Worm (Caenorhabditis elegans) whole organism, L4 larva: ENCODE results near the gene sru-1.

ENCODE experiments used
- F44E2.7 ChIP-seq: fragments of 200-800 bp; sonication (Bioruptor generic); IDR thresholded peaks from 2 replicates; pipeline ENCODE4 v2.1.2; 2022; ENCODE audit warnings: missing genetic modification characterization, missing compliant biosample characterization
- Y75B8A.6 ChIP-seq: fragments of 200-800 bp; sonication (Bioruptor generic); IDR thresholded peaks from 2 replicates; pipeline ENCODE4 v1.3.6; 2022; ENCODE audit warnings: missing genetic modification reagents, missing genetic modification characterization, missing compliant biosample characterization
- ZK546.5 ChIP-seq, 2 experiments: sonication (generic microtip); optimal IDR thresholded peaks; 2 replicates each; lab custom pipeline; 2017; ENCODE audit warnings: missing biosample characterization in 2 of 2, missing genetic modification characterization in 2 of 2
- aly-2 ChIP-seq: sonication (generic microtip); optimal IDR thresholded peaks from 2 replicates; lab custom pipeline; 2018; ENCODE audit warnings: missing biosample characterization, missing genetic modification characterization
- ama-1 ChIP-seq: fragments of 150-350 bp; optimal IDR thresholded peaks from 2 replicates; lab custom pipeline; 2014; ENCODE audit warnings: inconsistent platforms, mixed read lengths
- ceh-32 ChIP-seq: sonication (generic microtip); optimal IDR thresholded peaks from 2 replicates; lab custom pipeline; 2016; ENCODE audit warnings: mild to moderate bottlenecking, missing genetic modification characterization, missing compliant biosample characterization; ENCODE audit not compliant: poor library complexity
- ceh-44 ChIP-seq: fragments of 200-800 bp; sonication (Bioruptor generic); IDR thresholded peaks from 2 replicates; pipeline ENCODE4 v1.3.6; 2022; ENCODE audit warnings: missing genetic modification reagents, missing genetic modification characterization, missing compliant biosample characterization
- ceh-62 ChIP-seq: sonication (generic microtip); optimal IDR thresholded peaks from 2 replicates; lab custom pipeline; 2017; ENCODE audit warnings: missing biosample characterization, missing genetic modification characterization
- ceh-82 ChIP-seq: sonication (generic microtip); optimal IDR thresholded peaks from 2 replicates; lab custom pipeline; 2017; ENCODE audit warnings: missing biosample characterization, missing genetic modification characterization
- cey-2 ChIP-seq: sonication (generic microtip); optimal IDR thresholded peaks from 3 replicates; lab custom pipeline; 2017; ENCODE audit warnings: missing genetic modification characterization, mild to moderate bottlenecking, missing compliant biosample characterization, antibody characterized with exemption, borderline replicate concordance; ENCODE audit not compliant: insufficient read depth
- daf-12 ChIP-seq: fragments of 150-350 bp; optimal IDR thresholded peaks from 2 replicates; lab custom pipeline; 2014; ENCODE audit warnings: missing biosample characterization, missing genetic modification reagents, missing genetic modification characterization
- daf-16 ChIP-seq, 3 experiments: sonication (generic microtip); optimal IDR thresholded peaks; 2 replicates each; lab custom pipeline; 2016 to 2017; ENCODE audit warnings: missing genetic modification characterization in 3 of 3, missing genetic modification reagents in 3 of 3, mild to moderate bottlenecking in 2 of 3, missing compliant biosample characterization in 2 of 3, missing biosample characterization in 1 of 3, moderate library complexity in 1 of 3
- daf-19 ChIP-seq: fragments of 200-800 bp; sonication (Bioruptor generic); conservative IDR thresholded peaks from 2 replicates; pipeline ENCODE4 v1.3.6; 2022; ENCODE audit warnings: missing genetic modification characterization, missing compliant biosample characterization
- dmd-6 ChIP-seq: fragments of 200-800 bp; sonication (Bioruptor generic); IDR thresholded peaks from 2 replicates; pipeline ENCODE4 v1.3.6; 2022; ENCODE audit warnings: missing genetic modification reagents, missing genetic modification characterization, missing compliant biosample characterization
- dmd-9 ChIP-seq: fragments of 200-800 bp; sonication (Bioruptor generic); IDR thresholded peaks from 2 replicates; pipeline ENCODE4 v1.3.6; 2022; ENCODE audit warnings: missing genetic modification reagents, missing genetic modification characterization, missing compliant biosample characterization
- dpl-1 ChIP-seq: fragments of 150-350 bp; optimal IDR thresholded peaks from 2 replicates; lab custom pipeline; 2014; ENCODE audit warnings: missing biosample characterization, missing genetic modification reagents, missing genetic modification characterization
- duxl-1 ChIP-seq: sonication (generic microtip); optimal IDR thresholded peaks from 2 replicates; lab custom pipeline; 2016; ENCODE audit warnings: mild to moderate bottlenecking, missing genetic modification characterization, moderate library complexity, missing compliant biosample characterization; ENCODE audit not compliant: poor library complexity
- gei-8 ChIP-seq: fragments of 200-800 bp; sonication (Bioruptor generic); optimal IDR thresholded peaks from 2 replicates; lab custom pipeline; 2018; ENCODE audit warnings: mild to moderate bottlenecking, missing genetic modification characterization, missing compliant biosample characterization
- hif-1 ChIP-seq, 2 experiments: sonication (generic microtip); optimal IDR thresholded peaks; 2 replicates each; lab custom pipeline; 2016 to 2017; ENCODE audit warnings: missing compliant biosample characterization in 2 of 2, missing genetic modification characterization in 2 of 2, missing genetic modification reagents in 2 of 2, missing genotype in 2 of 2, mild to moderate bottlenecking in 1 of 2
- hlh-30 ChIP-seq: sonication (generic microtip); optimal IDR thresholded peaks from 2 replicates; lab custom pipeline; 2017; ENCODE audit warnings: antibody characterized with exemption, mild to moderate bottlenecking, missing genetic modification characterization, missing compliant biosample characterization; ENCODE audit not compliant: insufficient read depth
- hmg-1.1 ChIP-seq: fragments of 200-800 bp; sonication (Bioruptor generic); IDR thresholded peaks from 2 replicates; pipeline ENCODE4 v1.3.6; 2022; ENCODE audit warnings: missing genetic modification reagents, missing genetic modification characterization, missing compliant biosample characterization
- jun-1 ChIP-seq: fragments of 150-350 bp; optimal IDR thresholded peaks from 2 replicates; lab custom pipeline; 2014; ENCODE audit warnings: missing biosample characterization, missing genetic modification reagents, missing genetic modification characterization
- lim-7 ChIP-seq: fragments of 200-800 bp; sonication (Bioruptor generic); IDR thresholded peaks from 2 replicates; pipeline ENCODE4 v1.3.6; 2022; ENCODE audit warnings: missing genetic modification characterization, missing compliant biosample characterization
- lin-29 ChIP-seq: fragments of 200-800 bp; sonication (Bioruptor generic); IDR thresholded peaks from 2 replicates; pipeline ENCODE4 v1.3.6; 2022; ENCODE audit warnings: missing genetic modification reagents, missing genetic modification characterization, missing compliant biosample characterization
- lir-3 ChIP-seq: sonication (generic microtip); optimal IDR thresholded peaks from 2 replicates; lab custom pipeline; 2016; ENCODE audit warnings: mild to moderate bottlenecking, missing genetic modification characterization, missing compliant biosample characterization
- mdl-1 ChIP-seq, 2 experiments: fragments of 150-350 bp in 1 of 2; sonication (generic microtip) in 1 of 2; optimal IDR thresholded peaks; 2 replicates each; lab custom pipeline; 2014 to 2017; ENCODE audit warnings: missing biosample characterization in 2 of 2, missing genetic modification characterization in 2 of 2
- mdt-29 ChIP-seq: fragments of 200-800 bp; sonication (Bioruptor generic); IDR thresholded peaks from 2 replicates; pipeline ENCODE4 v1.3.6; 2022; ENCODE audit warnings: missing genetic modification reagents, missing genetic modification characterization, missing compliant biosample characterization
- mes-2 ChIP-seq: sonication (generic microtip); optimal IDR thresholded peaks from 2 replicates; lab custom pipeline; 2016; ENCODE audit warnings: missing genotype, mild to moderate bottlenecking, missing genetic modification characterization, missing compliant biosample characterization; ENCODE audit not compliant: poor library complexity, severe bottlenecking
- mxl-3 ChIP-seq: fragments of 200-800 bp; sonication (Bioruptor generic); optimal IDR thresholded peaks from 2 replicates; lab custom pipeline; 2018; ENCODE audit warnings: mild to moderate bottlenecking, missing genetic modification characterization, missing compliant biosample characterization
- nhr-102 ChIP-seq: sonication (generic microtip); optimal IDR thresholded peaks from 2 replicates; lab custom pipeline; 2016; ENCODE audit warnings: mild to moderate bottlenecking, missing genetic modification characterization, moderate library complexity, missing compliant biosample characterization
- nhr-11 ChIP-seq: fragments of 150-350 bp; optimal IDR thresholded peaks from 2 replicates; lab custom pipeline; 2014; ENCODE audit warnings: missing biosample characterization, missing genetic modification characterization
- nhr-111 ChIP-seq: fragments of 200-800 bp; sonication (Bioruptor generic); optimal IDR thresholded peaks from 2 replicates; lab custom pipeline; 2018; ENCODE audit warnings: mild to moderate bottlenecking, missing genetic modification characterization, missing compliant biosample characterization
- nhr-28 ChIP-seq: fragments of 150-350 bp; optimal IDR thresholded peaks from 2 replicates; lab custom pipeline; 2014; ENCODE audit warnings: missing biosample characterization, missing genetic modification characterization
- nhr-42 ChIP-seq: fragments of 200-800 bp; sonication (Bioruptor generic); IDR thresholded peaks from 2 replicates; pipeline ENCODE4 v1.3.6; 2022; ENCODE audit warnings: missing genetic modification characterization, missing compliant biosample characterization
- nhr-48 ChIP-seq: sonication (generic microtip); optimal IDR thresholded peaks from 2 replicates; lab custom pipeline; 2016; ENCODE audit warnings: mild to moderate bottlenecking, missing genetic modification characterization, missing compliant biosample characterization
- nhr-76 ChIP-seq: fragments of 150-350 bp; optimal IDR thresholded peaks from 2 replicates; lab custom pipeline; 2014; ENCODE audit warnings: missing biosample characterization, missing genetic modification characterization
- nhr-77 ChIP-seq: fragments of 150-350 bp; optimal IDR thresholded peaks from 2 replicates; lab custom pipeline; 2014; ENCODE audit warnings: missing biosample characterization, missing genetic modification characterization
- pha-4 ChIP-seq, 2 experiments: fragments of 150-350 bp in 1 of 2; fragments of 200-800 bp in 1 of 2; sonication (Bioruptor generic) in 1 of 2; IDR thresholded peaks in 1 of 2; optimal IDR thresholded peaks in 1 of 2; 2 replicates each; pipeline versions ENCODE4 v1.3.6 to Lab custom; 2014 to 2022; ENCODE audit warnings: missing genetic modification characterization in 2 of 2, missing genetic modification reagents in 2 of 2, missing biosample characterization in 1 of 2, missing compliant biosample characterization in 1 of 2
- pqm-1 ChIP-seq: sonication (generic microtip); optimal IDR thresholded peaks from 2 replicates; lab custom pipeline; 2017; ENCODE audit warnings: missing biosample characterization, missing genetic modification characterization
- rbr-2 ChIP-seq: sonication (generic microtip); optimal IDR thresholded peaks from 2 replicates; lab custom pipeline; 2016; ENCODE audit warnings: missing genotype, missing genetic modification characterization, missing compliant biosample characterization
- sdz-12 ChIP-seq: fragments of 200-800 bp; sonication (Bioruptor generic); optimal IDR thresholded peaks from 2 replicates; lab custom pipeline; 2018; ENCODE audit warnings: mild to moderate bottlenecking, missing genetic modification characterization, missing compliant biosample characterization
- snpc-4 ChIP-seq: fragments of 150-350 bp; optimal IDR thresholded peaks from 2 replicates; lab custom pipeline; 2014; ENCODE audit warnings: missing biosample characterization, missing genetic modification characterization
- spr-1 ChIP-seq: sonication (generic microtip); optimal IDR thresholded peaks from 2 replicates; lab custom pipeline; 2016; ENCODE audit warnings: mild to moderate bottlenecking, missing genetic modification characterization, missing compliant biosample characterization
- spr-3 ChIP-seq: fragments of 200-800 bp; sonication (Bioruptor generic); optimal IDR thresholded peaks from 2 replicates; lab custom pipeline; 2018; ENCODE audit warnings: mild to moderate bottlenecking, missing genetic modification characterization, missing compliant biosample characterization
- tag-97 ChIP-seq: fragments of 200-800 bp; sonication (Bioruptor generic); IDR thresholded peaks from 2 replicates; pipeline ENCODE4 v1.3.6; 2022; ENCODE audit warnings: missing genetic modification characterization, missing compliant biosample characterization
- vab-7 ChIP-seq: fragments of 200-800 bp; sonication (Bioruptor generic); IDR thresholded peaks from 2 replicates; pipeline ENCODE4 v1.3.6; 2022; ENCODE audit warnings: missing genetic modification reagents, missing genetic modification characterization, missing compliant biosample characterization
- zfp-3 ChIP-seq: fragments of 200-800 bp; sonication (Bioruptor generic); conservative IDR thresholded peaks from 2 replicates; pipeline ENCODE4 v1.3.6; 2022; ENCODE audit warnings: missing genetic modification reagents, missing genetic modification characterization, missing compliant biosample characterization
- zip-11 ChIP-seq: fragments of 200-800 bp; sonication (Bioruptor generic); IDR thresholded peaks from 2 replicates; pipeline ENCODE4 v1.3.6; 2022; ENCODE audit warnings: missing genetic modification characterization, missing compliant biosample characterization
- zip-2 ChIP-seq: fragments of 150-350 bp; optimal IDR thresholded peaks from 2 replicates; lab custom pipeline; 2014; ENCODE audit warnings: missing biosample characterization, missing genetic modification characterization
- ztf-7 ChIP-seq: fragments of 150-350 bp; optimal IDR thresholded peaks from 2 replicates; lab custom pipeline; 2014; ENCODE audit warnings: missing biosample characterization, missing genetic modification characterization

Gene sru-1

DNA sequence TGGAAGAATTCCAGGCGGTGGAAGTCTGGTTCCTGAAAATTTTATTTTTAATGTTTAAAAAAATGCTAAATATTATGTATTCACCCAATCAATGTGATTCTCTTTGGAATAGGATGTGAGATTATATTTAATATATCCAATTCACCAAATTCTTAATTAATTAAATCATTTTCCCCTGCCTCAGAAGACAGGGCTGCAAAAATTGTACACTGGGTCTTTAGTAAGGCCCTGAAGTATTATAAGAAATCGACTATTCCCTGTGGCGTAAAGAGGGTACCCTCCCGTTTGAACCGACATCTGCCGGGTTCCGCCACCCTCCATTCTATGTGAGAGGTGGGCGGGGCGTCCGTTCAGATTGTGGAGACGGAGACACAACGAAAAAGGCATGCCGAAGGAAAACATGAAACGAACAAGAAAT lies 22.8 kb downstream of the sru-1 start (continued):
- TF ChIP-seq lim-7 (GFP tag; lab: Robert Waterston, UW): 0 out of 2 replicates have a peak, but pooled peaks have one; percentile 26
- peak; percentile 62 for TF ChIP-seq duxl-1 (tag; lab: Kevin White, UChicago)
- no peak for TF ChIP-seq cey-2 (tag; lab: Kevin White, UChicago)
- peak; percentile 46 for TF ChIP-seq dmd-6
- TF ChIP-seq daf-12: no peak
- TF ChIP-seq nhr-77 (tag; lab: Kevin White, UChicago): no peak
- TF ChIP-seq nhr-11 (tag; lab: Kevin White, UChicago): no peak
- TF ChIP-seq lin-29: no peak
- TF ChIP-seq mes-2: peak; percentile 90
- TF ChIP-seq tag-97 (GFP tag; lab: Robert Waterston, UW): no peak
- peak; percentile 27 for TF ChIP-seq spr-1
- TF ChIP-seq F44E2.7 (GFP tag; lab: Robert Waterston, UW): no peak
- peak; percentile 5 to 13 for TF ChIP-seq daf-16 (GFP tag; optimal IDR thresholded peaks at IDR 0.05; lab: Kevin White, UChicago)
- TF ChIP-seq daf-16 (tag; optimal IDR thresholded peaks at IDR 0.05; lab: Kevin White, UChicago): peak; percentile 25
- no peak for TF ChIP-seq nhr-76 (tag; lab: Kevin White, UChicago)
- TF ChIP-seq pqm-1 (tag; lab: Kevin White, UChicago): no peak
- TF ChIP-seq nhr-111: no peak
- TF ChIP-seq ceh-82: no peak
- TF ChIP-seq dpl-1 (GFP tag; lab: Kevin White, UChicago): peak; percentile 41
- TF ChIP-seq zip-2 (tag; lab: Kevin White, UChicago): peak; percentile 39
- no peak for TF ChIP-seq Y75B8A.6 (GFP tag; lab: Robert Waterston, UW)
- TF ChIP-seq ama-1 (lab: Kevin White, UChicago): peak; percentile 52
- no peak for TF ChIP-seq aly-2
- peak; percentile 74 for TF ChIP-seq rbr-2
- TF ChIP-seq daf-19 (GFP tag; lab: Robert Waterston, UW): no peak; the same call in 1 of the 2 replicates
- TF ChIP-seq snpc-4 (tag; lab: Kevin White, UChicago): peak; percentile 95
- TF ChIP-seq ceh-62 (tag; lab: Kevin White, UChicago): no peak
- TF ChIP-seq mdt-29 (GFP tag; lab: Robert Waterston, UW): 0 out of 2 replicates have a peak, but pooled peaks have one; percentile 28
- TF ChIP-seq hif-1 (tag; optimal IDR thresholded peaks at IDR 0.05; lab: Kevin White, UChicago): peak in 1 of 2 experiments; percentile 48
- TF ChIP-seq jun-1 (tag; lab: Kevin White, UChicago): peak; percentile 1
- TF ChIP-seq nhr-28 (tag; lab: Kevin White, UChicago): no peak
- no peak for TF ChIP-seq gei-8 (GFP tag; lab: Kevin White, UChicago)
- peak; percentile 19 for TF ChIP-seq ztf-7
- TF ChIP-seq ceh-32 (tag; lab: Kevin White, UChicago): peak; percentile 46
- TF ChIP-seq ceh-44 (GFP tag; lab: Robert Waterston, UW): no peak
- TF ChIP-seq zfp-3: no peak
- peak; percentile 59 for TF ChIP-seq spr-3 (GFP tag; lab: Kevin White, UChicago)
- peak; percentile 66 for TF ChIP-seq hlh-30 (tag; lab: Kevin White, UChicago)
- TF ChIP-seq mdl-1 (tag; optimal IDR thresholded peaks at IDR 0.05; lab: Kevin White, UChicago): peak in 1 of 2 experiments; percentile 71
- TF ChIP-seq nhr-42 (GFP tag; lab: Robert Waterston, UW): no peak
- peak; percentile 74 for TF ChIP-seq nhr-48 (tag; lab: Kevin White, UChicago)
- TF ChIP-seq dmd-9 (GFP tag; lab: Robert Waterston, UW): no peak
- peak; percentile 75 for TF ChIP-seq sdz-12 (GFP tag; lab: Kevin White, UChicago)
- peak; percentile 67 for TF ChIP-seq nhr-102 (tag; lab: Kevin White, UChicago)
- TF ChIP-seq ZK546.5 (tag; optimal IDR thresholded peaks at IDR 0.05; lab: Kevin White, UChicago): no peak
- no peak for TF ChIP-seq zip-11 (GFP tag; lab: Robert Waterston, UW)
- TF ChIP-seq lir-3 (tag; lab: Kevin White, UChicago): no peak
- peak; percentile 62 for TF ChIP-seq hmg-1.1 (GFP tag; lab: Robert Waterston, UW)
- peak; percentile 56; the same call in 1 of the 2 replicates for TF ChIP-seq pha-4 (GFP tag; IDR thresholded peaks at IDR 0.05; lab: Robert Waterston, UW)
- no peak for TF ChIP-seq pha-4 (tag; optimal IDR thresholded peaks at IDR 0.05; lab: Kevin White, UChicago)
- TF ChIP-seq mxl-3: no peak
- TF ChIP-seq vab-7 (GFP tag; lab: Robert Waterston, UW): no peak; the same call in 1 of the 2 replicates
